Worm (Caenorhabditis elegans) whole organism, L4 larva: ENCODE measurements around the gene rpl-16.

ENCODE experiments used
- F44E2.7 ChIP-seq: fragments of 200-800 bp; sonication (Bioruptor generic); IDR thresholded peaks from 2 replicates; pipeline ENCODE4 v2.1.2; 2022; ENCODE audit warnings: missing genetic modification characterization, missing compliant biosample characterization
- ZK337.2 ChIP-seq: fragments of 200-800 bp; sonication (Bioruptor generic); IDR thresholded peaks from 2 replicates; pipeline ENCODE4 v1.3.6; 2022; ENCODE audit warnings: missing genetic modification reagents, missing genetic modification characterization, missing compliant biosample characterization
- aha-1 ChIP-seq: fragments of 150-350 bp; peaks from one replicate; lab custom pipeline; 2014; ENCODE audit warnings: missing biosample characterization, missing genetic modification characterization
- ceh-28 ChIP-seq: fragments of 150-350 bp; optimal IDR thresholded peaks from 2 replicates; lab custom pipeline; 2014; ENCODE audit warnings: missing biosample characterization, missing genetic modification reagents, missing genetic modification characterization
- ceh-32 ChIP-seq: sonication (generic microtip); optimal IDR thresholded peaks from 2 replicates; lab custom pipeline; 2016; ENCODE audit warnings: mild to moderate bottlenecking, missing genetic modification characterization, missing compliant biosample characterization; ENCODE audit not compliant: poor library complexity
- ces-1 ChIP-seq: fragments of 150-350 bp; sonication (generic microtip); optimal IDR thresholded peaks from 4 replicates; lab custom pipeline; 2014; ENCODE audit warnings: missing biosample characterization, missing genetic modification reagents, missing genetic modification characterization
- ctbp-1 ChIP-seq: fragments of 200-800 bp; sonication (Bioruptor generic); IDR thresholded peaks from 2 replicates; pipeline ENCODE4 v1.3.6; 2022; ENCODE audit warnings: missing genetic modification reagents, missing genetic modification characterization, missing compliant biosample characterization
- daf-16 ChIP-seq, 3 experiments: sonication (generic microtip); optimal IDR thresholded peaks; 2 replicates each; lab custom pipeline; 2016 to 2017; ENCODE audit warnings: missing genetic modification characterization in 3 of 3, missing genetic modification reagents in 3 of 3, mild to moderate bottlenecking in 2 of 3, missing compliant biosample characterization in 2 of 3, missing biosample characterization in 1 of 3, moderate library complexity in 1 of 3
- daf-19 ChIP-seq: fragments of 200-800 bp; sonication (Bioruptor generic); conservative IDR thresholded peaks from 2 replicates; pipeline ENCODE4 v1.3.6; 2022; ENCODE audit warnings: missing genetic modification characterization, missing compliant biosample characterization
- dmd-9 ChIP-seq: fragments of 200-800 bp; sonication (Bioruptor generic); IDR thresholded peaks from 2 replicates; pipeline ENCODE4 v1.3.6; 2022; ENCODE audit warnings: missing genetic modification reagents, missing genetic modification characterization, missing compliant biosample characterization
- dpl-1 ChIP-seq: fragments of 150-350 bp; optimal IDR thresholded peaks from 2 replicates; lab custom pipeline; 2014; ENCODE audit warnings: missing biosample characterization, missing genetic modification reagents, missing genetic modification characterization
- duxl-1 ChIP-seq: sonication (generic microtip); optimal IDR thresholded peaks from 2 replicates; lab custom pipeline; 2016; ENCODE audit warnings: mild to moderate bottlenecking, missing genetic modification characterization, moderate library complexity, missing compliant biosample characterization; ENCODE audit not compliant: poor library complexity
- egl-27 ChIP-seq: sonication (generic microtip); optimal IDR thresholded peaks from 3 replicates; lab custom pipeline; 2017; ENCODE audit warnings: missing biosample characterization, missing genetic modification reagents, missing genetic modification characterization
- lin-13 ChIP-seq: fragments of 150-350 bp; optimal IDR thresholded peaks from 2 replicates; lab custom pipeline; 2014; ENCODE audit warnings: missing biosample characterization, missing genetic modification reagents, missing genetic modification characterization
- lin-15B ChIP-seq: fragments of 150-350 bp; sonication (generic microtip); optimal IDR thresholded peaks from 3 replicates; lab custom pipeline; 2014; ENCODE audit warnings: missing biosample characterization, missing genetic modification characterization
- lin-38 ChIP-seq: fragments of 200-800 bp; sonication (Bioruptor generic); IDR thresholded peaks from 2 replicates; pipeline ENCODE4 v1.3.6; 2022; ENCODE audit warnings: missing genetic modification reagents, missing genetic modification characterization, missing compliant biosample characterization
- madf-5 ChIP-seq, 2 experiments: fragments of 200-800 bp; sonication (Bioruptor generic); IDR thresholded peaks; 2 replicates each; pipeline ENCODE4 v1.3.6; 2022; ENCODE audit warnings: missing compliant biosample characterization in 2 of 2, missing genetic modification characterization in 2 of 2
- madf-9 ChIP-seq: fragments of 200-800 bp; sonication (Bioruptor generic); conservative IDR thresholded peaks from 2 replicates; pipeline ENCODE4 v1.3.6; 2022; ENCODE audit warnings: missing genetic modification reagents, missing genetic modification characterization, missing compliant biosample characterization
- mxl-2 ChIP-seq: fragments of 200-800 bp; sonication (Bioruptor generic); conservative IDR thresholded peaks from 2 replicates; pipeline ENCODE4 v1.3.6; 2022; ENCODE audit warnings: missing genetic modification reagents, missing genetic modification characterization, missing compliant biosample characterization
- nhr-111 ChIP-seq: fragments of 200-800 bp; sonication (Bioruptor generic); optimal IDR thresholded peaks from 2 replicates; lab custom pipeline; 2018; ENCODE audit warnings: mild to moderate bottlenecking, missing genetic modification characterization, missing compliant biosample characterization
- nhr-28 ChIP-seq: fragments of 150-350 bp; optimal IDR thresholded peaks from 2 replicates; lab custom pipeline; 2014; ENCODE audit warnings: missing biosample characterization, missing genetic modification characterization
- nhr-48 ChIP-seq: sonication (generic microtip); optimal IDR thresholded peaks from 2 replicates; lab custom pipeline; 2016; ENCODE audit warnings: mild to moderate bottlenecking, missing genetic modification characterization, missing compliant biosample characterization
- nhr-77 ChIP-seq: fragments of 150-350 bp; optimal IDR thresholded peaks from 2 replicates; lab custom pipeline; 2014; ENCODE audit warnings: missing biosample characterization, missing genetic modification characterization
- php-3 ChIP-seq: fragments of 200-800 bp; sonication (Bioruptor generic); IDR thresholded peaks from 2 replicates; pipeline ENCODE4 v1.3.6; 2022; ENCODE audit warnings: missing genetic modification reagents, missing genetic modification characterization, missing compliant biosample characterization
- pqm-1 ChIP-seq: sonication (generic microtip); optimal IDR thresholded peaks from 2 replicates; lab custom pipeline; 2017; ENCODE audit warnings: missing biosample characterization, missing genetic modification characterization
- rbr-2 ChIP-seq: sonication (generic microtip); optimal IDR thresholded peaks from 2 replicates; lab custom pipeline; 2016; ENCODE audit warnings: missing genotype, missing genetic modification characterization, missing compliant biosample characterization
- sdz-12 ChIP-seq: fragments of 200-800 bp; sonication (Bioruptor generic); optimal IDR thresholded peaks from 2 replicates; lab custom pipeline; 2018; ENCODE audit warnings: mild to moderate bottlenecking, missing genetic modification characterization, missing compliant biosample characterization
- set-16 ChIP-seq: fragments of 200-800 bp; sonication (Bioruptor generic); IDR thresholded peaks from 2 replicates; pipeline ENCODE4 v1.3.6; 2022; ENCODE audit warnings: missing genetic modification reagents, missing genetic modification characterization, missing compliant biosample characterization
- snpc-1.2 ChIP-seq: fragments of 200-800 bp; sonication (Bioruptor generic); IDR thresholded peaks from 2 replicates; pipeline ENCODE4 v1.3.6; 2022; ENCODE audit warnings: missing genetic modification reagents, missing genetic modification characterization, missing compliant biosample characterization
- spr-1 ChIP-seq: sonication (generic microtip); optimal IDR thresholded peaks from 2 replicates; lab custom pipeline; 2016; ENCODE audit warnings: mild to moderate bottlenecking, missing genetic modification characterization, missing compliant biosample characterization
- unc-39 ChIP-seq: sonication (generic microtip); optimal IDR thresholded peaks from 2 replicates; lab custom pipeline; 2017; ENCODE audit warnings: missing biosample characterization, missing genetic modification characterization
- unc-62 ChIP-seq, 3 experiments: fragments of 150-350 bp in 1 of 3; sonication (generic microtip); optimal IDR thresholded peaks in 2 of 3; peaks in 1 of 3; 1 replicate in 1 of 3; 2 replicates in 2 of 3; lab custom pipeline; 2014 to 2017; ENCODE audit warnings: missing biosample characterization in 3 of 3, missing genetic modification characterization in 3 of 3, missing genetic modification reagents in 3 of 3, missing genotype in 1 of 3
- vab-7 ChIP-seq: fragments of 200-800 bp; sonication (Bioruptor generic); IDR thresholded peaks from 2 replicates; pipeline ENCODE4 v1.3.6; 2022; ENCODE audit warnings: missing genetic modification reagents, missing genetic modification characterization, missing compliant biosample characterization
- zfp-3 ChIP-seq: fragments of 200-800 bp; sonication (Bioruptor generic); conservative IDR thresholded peaks from 2 replicates; pipeline ENCODE4 v1.3.6; 2022; ENCODE audit warnings: missing genetic modification reagents, missing genetic modification characterization, missing compliant biosample characterization
- zip-2 ChIP-seq: fragments of 150-350 bp; optimal IDR thresholded peaks from 2 replicates; lab custom pipeline; 2014; ENCODE audit warnings: missing biosample characterization, missing genetic modification characterization
- ztf-7 ChIP-seq: fragments of 150-350 bp; optimal IDR thresholded peaks from 2 replicates; lab custom pipeline; 2014; ENCODE audit warnings: missing biosample characterization, missing genetic modification characterization

Gene rpl-16

DNA sequence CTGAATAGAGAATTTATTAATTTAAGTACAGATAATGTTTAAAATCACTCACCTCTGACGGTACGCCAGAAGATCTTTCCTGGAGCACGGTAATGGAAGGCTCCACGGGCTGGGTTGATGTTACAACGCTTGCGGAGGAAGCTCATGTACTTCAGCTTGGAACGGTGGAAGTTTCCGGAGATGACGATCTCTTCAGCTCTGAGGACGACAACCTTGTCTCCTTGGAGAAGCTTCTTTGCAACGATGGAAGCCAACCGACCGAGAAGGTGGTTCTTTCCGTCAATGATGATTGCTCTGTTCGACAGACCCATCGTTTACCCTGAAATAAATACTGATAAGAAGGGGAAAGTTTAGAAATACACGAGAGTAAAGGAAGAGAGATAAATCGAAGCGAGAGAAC is at the start of gene rpl-16:
Gene rpl-16, minus strand, starts transcription at position 319 of the 400 bp plus-strand sequence.
- TF ChIP-seq set-16 (GFP tag; lab: Robert Waterston, UW) (peak; percentile 29; the same call in 1 of the 2 replicates), madf-9 (no peak), ces-1 (GFP tag; lab: Kevin White, UChicago) (no peak), vab-7 (GFP tag; lab: Robert Waterston, UW) (peak; percentile 22; the same call in 1 of the 2 replicates), egl-27 (tag; lab: Kevin White, UChicago) (no peak), madf-5 (GFP tag; IDR thresholded peaks at IDR 0.05; lab: Robert Waterston, UW) (0 out of 4 replicates have a peak, but pooled peaks of 1 of the 2 experiments have one; percentile 23), ZK337.2 (0 out of 2 replicates have a peak, but pooled peaks have one; percentile 4), duxl-1 (tag; lab: Kevin White, UChicago) (no peak), snpc-1.2 (peak; percentile 61; the same call in 1 of the 2 replicates), ctbp-1 (peak; percentile 63; the same call in 1 of the 2 replicates), lin-15B (tag; lab: Kevin White, UChicago) (no peak), lin-38 (no peak), daf-19 (GFP tag; lab: Robert Waterston, UW) (no peak), rbr-2 (tag; lab: Kevin White, UChicago) (no peak), ceh-32 (no peak), php-3 (GFP tag; lab: Robert Waterston, UW) (peak; percentile 28; the same call in 1 of the 2 replicates), sdz-12 (GFP tag; lab: Kevin White, UChicago) (no peak), dpl-1 (GFP tag; lab: Kevin White, UChicago) (no peak), ztf-7 (tag; lab: Kevin White, UChicago) (no peak), spr-1 (no peak), lin-13 (peak; percentile 27)

DNA sequence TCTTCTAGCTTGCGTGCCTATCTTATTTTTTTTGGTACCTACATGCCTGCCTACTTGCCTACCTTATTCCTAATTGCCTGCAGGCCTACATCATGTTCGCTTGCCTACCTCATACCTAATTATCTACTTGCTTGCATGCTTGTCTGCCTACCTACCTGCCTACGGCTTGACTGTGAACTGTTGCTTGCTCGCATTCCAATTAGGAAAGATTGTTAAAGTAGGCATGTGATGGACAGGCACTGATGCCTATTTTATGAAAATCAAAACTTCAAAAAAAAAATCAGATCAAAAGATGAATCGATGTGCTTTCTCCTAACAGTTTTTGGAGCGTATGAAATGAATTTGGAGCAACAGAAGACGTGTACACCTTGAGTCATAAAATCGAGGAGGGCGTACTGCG is 47.0 kb upstream of the rpl-16 start:
- TF ChIP-seq aha-1 (tag; lab: Kevin White, UChicago): peak; percentile 84
- no peak for TF ChIP-seq zip-2 (tag; lab: Kevin White, UChicago)

DNA sequence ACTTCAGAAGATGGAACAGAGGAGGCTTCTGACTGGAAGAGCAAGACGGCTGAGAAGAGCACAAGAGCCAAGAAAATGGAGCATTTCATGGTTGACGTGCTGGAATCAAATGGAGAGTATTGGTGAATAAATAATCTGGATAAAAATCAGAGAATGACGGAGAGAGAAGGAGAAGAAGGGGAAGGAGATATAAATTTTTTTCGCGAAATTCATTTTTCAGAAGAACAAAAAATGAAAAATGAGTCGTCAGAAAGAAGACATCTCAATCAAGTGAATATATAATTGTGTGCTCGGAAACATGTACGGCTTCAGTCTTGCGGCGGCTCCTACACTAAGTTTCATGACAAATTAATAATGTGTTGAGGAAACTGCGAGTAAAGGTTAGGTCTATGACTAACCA is 46.3 kb upstream of the rpl-16 start, which contains the start of gene C54C6.5:
Gene C54C6.5, minus strand, starts transcription at position 101 of the 400 bp plus-strand sequence.
- no peak for TF ChIP-seq ceh-28 (tag; lab: Kevin White, UChicago)
- no peak for TF ChIP-seq nhr-111 (GFP tag; lab: Kevin White, UChicago)
- TF ChIP-seq, all 104 proteins: peak for 0

DNA sequence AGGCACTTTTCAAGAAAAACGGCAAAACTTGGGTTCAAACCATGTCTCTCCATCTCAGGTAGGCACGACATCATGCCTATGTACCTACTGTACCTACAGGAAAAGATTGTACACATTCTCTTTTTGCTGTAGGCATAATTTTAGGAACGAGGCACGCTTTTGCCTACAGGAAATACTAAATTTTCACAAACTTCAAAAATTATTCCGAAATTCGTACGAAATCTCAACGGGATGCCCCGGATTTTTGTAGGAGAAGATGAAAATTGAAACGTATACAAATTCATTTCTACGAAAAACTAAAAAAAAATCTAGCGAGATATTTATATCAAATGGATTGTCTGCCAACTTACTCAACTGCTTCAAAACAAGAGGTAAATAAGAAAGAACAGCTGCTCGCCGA is 44.6 kb upstream of the rpl-16 start, which contains the start of gene C54C6.11:
Gene C54C6.11, plus strand, starts transcription at position 301 of the 400 bp plus-strand sequence.
- TF ChIP-seq nhr-48 (tag; lab: Kevin White, UChicago) (no peak), lin-15B (tag; lab: Kevin White, UChicago) (no peak), zfp-3 (GFP tag; lab: Robert Waterston, UW) (no peak), unc-62 (GFP tag; optimal IDR thresholded peaks at IDR 0.05 in 1 of 2; lab: Kevin White, UChicago) (peak in 1 of 2 experiments; percentile 51), unc-62 (tag; optimal IDR thresholded peaks at IDR 0.05; lab: Kevin White, UChicago) (no peak), dmd-9 (no peak), unc-39 (tag; lab: Kevin White, UChicago) (no peak), F44E2.7 (GFP tag; lab: Robert Waterston, UW) (no peak), nhr-77 (tag; lab: Kevin White, UChicago) (no peak)

DNA sequence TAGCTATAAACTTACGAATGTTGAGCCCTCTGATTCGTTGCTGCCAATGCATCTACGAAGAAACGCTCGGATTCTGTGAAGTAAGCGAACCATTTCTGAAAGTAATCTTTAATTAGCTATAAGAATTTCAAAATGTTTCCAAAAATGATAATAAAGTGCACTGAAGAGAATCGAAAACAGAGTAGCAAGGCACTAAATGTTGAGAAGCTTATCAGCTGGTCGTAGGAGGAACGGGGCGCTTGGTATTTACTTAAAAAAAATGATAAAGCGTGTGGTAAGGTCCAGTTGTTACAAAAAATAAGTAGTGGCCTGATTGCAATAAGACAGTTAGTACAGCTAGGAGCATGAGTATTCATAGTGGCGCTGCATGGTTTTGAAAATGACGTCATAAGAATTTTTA is 42.9 kb upstream of the rpl-16 start, which contains the start of gene C54C6.7:
Gene C54C6.7, minus strand, starts transcription at position 101 of the 400 bp plus-strand sequence.
- TF ChIP-seq nhr-28 (peak; percentile 21), daf-16 (GFP tag; optimal IDR thresholded peaks at IDR 0.05; lab: Kevin White, UChicago) (no peak), daf-16 (tag; optimal IDR thresholded peaks at IDR 0.05; lab: Kevin White, UChicago) (peak; percentile 30), mxl-2 (GFP tag; lab: Robert Waterston, UW) (no peak), pqm-1 (tag; lab: Kevin White, UChicago) (peak; percentile 60)
- TF ChIP-seq, all 104 proteins: peak for 3
